Fruit fly (Drosophila melanogaster) whole organism, adult: ENCODE measurements around the gene CG11980.

Experiments
- CG1620 ChIP-seq: fragments of 200-800 bp; sonication (Bioruptor generic); optimal IDR thresholded peaks from 2 replicates; lab custom pipeline; 2016; ENCODE audit warnings: missing biosample characterization, missing genetic modification characterization
- CG7045 ChIP-seq: fragments of 200-800 bp; sonication (Bioruptor generic); optimal IDR thresholded peaks from 2 replicates; lab custom pipeline; 2017; ENCODE audit warnings: missing biosample characterization, mild to moderate bottlenecking, missing genetic modification characterization

DNA sequence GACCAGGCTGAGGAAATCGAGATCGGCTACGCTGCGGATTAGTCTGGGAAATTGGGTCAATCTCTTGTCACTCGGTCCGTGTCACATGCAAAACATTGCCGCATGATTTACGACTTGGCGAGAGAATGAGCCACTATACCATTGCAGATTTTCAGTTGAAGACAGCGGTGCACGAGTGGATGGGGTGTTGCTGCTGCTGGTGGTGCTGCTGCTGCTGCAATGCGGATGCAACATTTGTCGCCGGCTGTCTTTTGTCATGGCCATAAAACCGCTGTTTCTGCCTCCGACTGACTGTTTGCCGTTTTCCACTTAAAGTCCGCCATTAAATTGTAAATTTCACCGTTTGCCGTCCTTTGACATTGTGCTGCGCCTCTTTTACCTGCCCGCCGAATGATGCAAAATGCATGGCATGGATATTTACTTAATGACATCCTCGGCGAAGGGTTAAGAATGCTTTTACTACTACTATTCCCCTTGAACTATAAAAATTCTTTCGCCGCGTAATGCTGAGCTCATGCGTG, 27.7 kb upstream of the CG11980 start:
- no peak for TF ChIP-seq CG7045
- TF ChIP-seq CG1620 (GFP tag; lab: Kevin White, UChicago) = no peak
